Fruit fly (Drosophila melanogaster) whole organism, wandering third instar larva: ENCODE results near the gene Mlc-c.

Source experiments
- Abd-B ChIP-seq: fragments of >200 bp; optimal IDR thresholded peaks from 2 replicates; lab custom pipeline; 2017; ENCODE audit warnings: missing biosample characterization, missing genetic modification characterization
- CG32264 ChIP-seq: fragments of 200-800 bp; sonication (Bioruptor generic); optimal IDR thresholded peaks from 2 replicates; lab custom pipeline; 2016; ENCODE audit warnings: missing biosample characterization, missing genetic modification characterization
- CG9705 ChIP-seq: fragments of 200-800 bp; sonication (Bioruptor generic); optimal IDR thresholded peaks from 2 replicates; lab custom pipeline; 2018; ENCODE audit warnings: missing biosample characterization, mild to moderate bottlenecking, missing genetic modification characterization
- CrebA ChIP-seq: fragments of 200-800 bp; sonication (Bioruptor generic); optimal IDR thresholded peaks from 2 replicates; lab custom pipeline; 2016; ENCODE audit warnings: missing biosample characterization, mild to moderate bottlenecking, missing genetic modification characterization, borderline replicate concordance
- Dfd ChIP-seq: fragments of >200 bp; optimal IDR thresholded peaks from 2 replicates; lab custom pipeline; 2017; ENCODE audit warnings: missing biosample characterization, missing genetic modification characterization
- Dif ChIP-seq: fragments of 200-275, 200-300 bp; sonication (Bioruptor generic); optimal IDR thresholded peaks from 2 replicates; lab custom pipeline; 2018; ENCODE audit warnings: missing biosample characterization, missing genetic modification characterization; ENCODE audit not compliant: partially characterized antibody
- GATAd ChIP-seq: sonication (Bioruptor generic); optimal IDR thresholded peaks from 2 replicates; lab custom pipeline; 2016; ENCODE audit warnings: missing biosample characterization, missing genetic modification characterization
- HLH106 ChIP-seq: fragments of 200-800 bp; optimal IDR thresholded peaks from 3 replicates; lab custom pipeline; 2019; ENCODE audit warnings: missing biosample characterization, mild to moderate bottlenecking, missing genetic modification characterization, moderate library complexity
- Hnf4 ChIP-seq: fragments of 200-800 bp; sonication (Bioruptor generic); optimal IDR thresholded peaks from 2 replicates; lab custom pipeline; 2016; ENCODE audit warnings: missing biosample characterization, mild to moderate bottlenecking, missing genetic modification characterization
- Hr78 ChIP-seq: fragments of >200 bp; optimal IDR thresholded peaks from 2 replicates; lab custom pipeline; 2017; ENCODE audit warnings: missing biosample characterization, missing genetic modification characterization
- Hr83 ChIP-seq: fragments of 200-300 bp; sonication (Bioruptor generic); optimal IDR thresholded peaks from 2 replicates; lab custom pipeline; 2016; ENCODE audit warnings: missing biosample characterization, mild to moderate bottlenecking, missing genetic modification characterization, moderate library complexity; ENCODE audit not compliant: poor library complexity, severe bottlenecking
- Mio ChIP-seq: sonication (Bioruptor generic); optimal IDR thresholded peaks from 2 replicates; lab custom pipeline; 2016; ENCODE audit warnings: missing biosample characterization, missing genetic modification characterization
- Myc ChIP-seq: fragments of >200 bp; optimal IDR thresholded peaks from 2 replicates; lab custom pipeline; 2017
- N ChIP-seq: fragments of >200 bp; optimal IDR thresholded peaks from 2 replicates; lab custom pipeline; 2018; ENCODE audit warnings: missing biosample characterization, missing external identifiers, missing genetic modification characterization
- OdsH ChIP-seq: fragments of 200-800 bp; sonication (Bioruptor generic); optimal IDR thresholded peaks from 2 replicates; lab custom pipeline; 2016; ENCODE audit warnings: missing biosample characterization, mild to moderate bottlenecking, missing genetic modification characterization
- Rel ChIP-seq, 2 experiments: fragments of 200-800 bp; sonication (Bioruptor generic) in 1 of 2; optimal IDR thresholded peaks; 2 replicates in 1 of 2; 3 replicates in 1 of 2; lab custom pipeline; 2016 to 2019; ENCODE audit warnings: mild to moderate bottlenecking in 2 of 2, missing biosample characterization in 2 of 2, missing genetic modification characterization in 2 of 2, moderate library complexity in 1 of 2
- Sp1 ChIP-seq: fragments of 200-800 bp; sonication (Bioruptor generic); optimal IDR thresholded peaks from 3 replicates; lab custom pipeline; 2019; ENCODE audit warnings: missing biosample characterization, mild to moderate bottlenecking, missing genetic modification characterization, moderate library complexity
- Vsx2 ChIP-seq: fragments of 200-300, 225-300 bp; sonication (Bioruptor generic); optimal IDR thresholded peaks from 2 replicates; lab custom pipeline; 2018; ENCODE audit warnings: missing biosample characterization, missing genetic modification characterization; ENCODE audit not compliant: partially characterized antibody
- br ChIP-seq: fragments of 200-800 bp; sonication (Bioruptor generic); optimal IDR thresholded peaks from 2 replicates; lab custom pipeline; 2016; ENCODE audit warnings: missing biosample characterization, missing genetic modification characterization
- brk ChIP-seq: fragments of 200-800 bp; sonication (Bioruptor generic); optimal IDR thresholded peaks from 2 replicates; lab custom pipeline; 2016; ENCODE audit warnings: missing biosample characterization, mild to moderate bottlenecking, missing genetic modification characterization
- dl ChIP-seq, 2 experiments: fragments of 175-275, 200-275 bp in 1 of 2; fragments of 200-275 bp in 1 of 2; sonication (Bioruptor generic); optimal IDR thresholded peaks; lab custom pipeline; 2018; ENCODE audit warnings: mild to moderate bottlenecking in 2 of 2, missing biosample characterization in 2 of 2, missing genetic modification characterization in 2 of 2, moderate library complexity in 2 of 2; ENCODE audit not compliant: partially characterized antibody in 2 of 2, insufficient read depth in 1 of 2
- dmrt93B ChIP-seq: fragments of 200-800 bp; sonication (Bioruptor generic); optimal IDR thresholded peaks from 2 replicates; lab custom pipeline; 2018; ENCODE audit warnings: missing biosample characterization, mild to moderate bottlenecking, missing genetic modification characterization
- dsf ChIP-seq: sonication (Bioruptor generic); optimal IDR thresholded peaks from 2 replicates; lab custom pipeline; 2016; ENCODE audit warnings: missing biosample characterization, missing genetic modification characterization, borderline replicate concordance
- ey ChIP-seq: fragments of 200-800 bp; sonication (Bioruptor generic); optimal IDR thresholded peaks from 2 replicates; lab custom pipeline; 2016; ENCODE audit warnings: missing biosample characterization, missing genetic modification characterization
- foxo ChIP-seq, 2 experiments: fragments of 200-800 bp; sonication (Bioruptor generic); optimal IDR thresholded peaks; 2 replicates in 1 of 2; 3 replicates in 1 of 2; lab custom pipeline; 2016 to 2017; ENCODE audit warnings: missing biosample characterization in 2 of 2, missing genetic modification characterization in 2 of 2
- fru ChIP-seq: fragments of 200-800 bp; sonication (Bioruptor generic); optimal IDR thresholded peaks from 3 replicates; lab custom pipeline; 2016; ENCODE audit warnings: missing biosample characterization, mild to moderate bottlenecking, missing genetic modification characterization
- h ChIP-seq: fragments of 200-800 bp; sonication (Bioruptor generic); optimal IDR thresholded peaks from 3 replicates; lab custom pipeline; 2016; ENCODE audit warnings: missing biosample characterization, mild to moderate bottlenecking, missing genetic modification characterization
- jim ChIP-seq: fragments of 175-275, 200-325 bp; sonication (Bioruptor generic); optimal IDR thresholded peaks from 2 replicates; lab custom pipeline; 2016; ENCODE audit warnings: missing biosample characterization, mild to moderate bottlenecking, missing genetic modification characterization
- lola ChIP-seq: fragments of >200 bp; optimal IDR thresholded peaks from 2 replicates; lab custom pipeline; 2017; ENCODE audit warnings: missing biosample characterization, missing genetic modification characterization
- pan ChIP-seq: fragments of >200 bp; optimal IDR thresholded peaks from 2 replicates; lab custom pipeline; 2017
- psq ChIP-seq: fragments of 200-800 bp; sonication (Bioruptor generic); optimal IDR thresholded peaks from 3 replicates; lab custom pipeline; 2017; ENCODE audit warnings: missing biosample characterization, mild to moderate bottlenecking, missing genetic modification characterization, moderate library complexity
- rgr ChIP-seq: fragments of 200-800 bp; sonication (Bioruptor generic); optimal IDR thresholded peaks from 3 replicates; lab custom pipeline; 2016; ENCODE audit warnings: missing biosample characterization, mild to moderate bottlenecking, missing genetic modification characterization
- sage ChIP-seq: fragments of 200-800 bp; sonication (Bioruptor generic); optimal IDR thresholded peaks from 2 replicates; lab custom pipeline; 2016; ENCODE audit warnings: missing biosample characterization, mild to moderate bottlenecking, missing genetic modification characterization
- sv ChIP-seq: fragments of 200-800 bp; sonication (Bioruptor generic); optimal IDR thresholded peaks from 3 replicates; lab custom pipeline; 2016; ENCODE audit warnings: missing biosample characterization, missing genetic modification characterization
- tai ChIP-seq: sonication (Bioruptor generic); optimal IDR thresholded peaks from 2 replicates; lab custom pipeline; 2016; ENCODE audit warnings: missing biosample characterization, missing genetic modification characterization
- usp ChIP-seq: fragments of >200 bp; optimal IDR thresholded peaks from 2 replicates; lab custom pipeline; 2017; ENCODE audit warnings: missing biosample characterization, missing genetic modification characterization
- woc ChIP-seq: sonication (Bioruptor generic); optimal IDR thresholded peaks from 2 replicates; lab custom pipeline; 2016; ENCODE audit warnings: missing biosample characterization, mild to moderate bottlenecking, missing genetic modification characterization

Gene Mlc-c

dm6 chrX:5602308-5602707 is 20.0 kb downstream of the Mlc-c start:
- TF ChIP-seq lola (GFP tag; lab: Kevin White, UChicago) (no peak), HLH106 (no peak), OdsH (GFP tag; lab: Kevin White, UChicago) (no peak), brk (no peak), Hr83 (GFP tag; lab: Kevin White, UChicago) (no peak), CrebA (GFP tag; lab: Kevin White, UChicago) (no peak), Dfd (GFP tag; lab: Kevin White, UChicago) (no peak), N (no peak), fru (GFP tag; lab: Kevin White, UChicago) (no peak), foxo (GFP tag; optimal IDR thresholded peaks at IDR 0.05; lab: Kevin White, UChicago) (no peak), Abd-B (GFP tag; lab: Kevin White, UChicago) (no peak), br (GFP tag; lab: Kevin White, UChicago) (no peak), dl (GFP tag; optimal IDR thresholded peaks at IDR 0.05; lab: Kevin White, UChicago; ENCODE audit: insufficient read depth in 1 of 2, partially characterized antibody in 2 of 2) (no peak), Sp1 (GFP tag; lab: Kevin White, UChicago) (no peak), ey (GFP tag; lab: Kevin White, UChicago) (no peak), dsf (GFP tag; lab: Kevin White, UChicago) (no peak), Dif (GFP tag; lab: Kevin White, UChicago) (no peak), sv (no peak), dmrt93B (GFP tag; lab: Kevin White, UChicago) (no peak), Hr78 (GFP tag; lab: Kevin White, UChicago) (no peak)

DNA sequence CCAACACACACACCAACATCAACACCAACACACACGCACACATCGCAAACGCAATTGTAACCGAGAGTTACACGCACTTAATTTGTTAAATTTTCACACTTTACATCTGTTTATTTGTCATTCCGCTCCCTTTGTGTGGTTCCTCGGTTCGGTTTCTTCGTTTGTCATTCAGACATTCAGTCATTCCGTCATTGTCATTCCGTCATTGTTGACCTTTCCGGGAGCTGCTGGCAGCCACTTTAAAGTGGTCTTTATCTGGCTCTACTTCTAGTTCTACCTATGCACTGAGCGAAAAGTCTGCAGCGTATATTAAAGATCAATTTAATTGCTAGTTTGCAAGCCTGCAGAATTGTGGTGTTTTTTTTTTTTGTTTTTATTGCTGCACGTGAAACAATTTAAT is 25.8 kb downstream of the Mlc-c start:
- no peak for TF ChIP-seq Hr83 (GFP tag; lab: Kevin White, UChicago)
- TF ChIP-seq usp (GFP tag; lab: Kevin White, UChicago): no peak
- no peak for TF ChIP-seq Abd-B (GFP tag; lab: Kevin White, UChicago)
- no peak for TF ChIP-seq CG9705 (GFP tag; lab: Kevin White, UChicago)
- TF ChIP-seq Vsx2: no peak
- no peak for TF ChIP-seq Sp1 (GFP tag; lab: Kevin White, UChicago)
- no peak for TF ChIP-seq CG32264 (GFP tag; lab: Kevin White, UChicago)
- TF ChIP-seq brk: no peak
- TF ChIP-seq rgr: no peak
- TF ChIP-seq jim (GFP tag; lab: Kevin White, UChicago): no peak
- TF ChIP-seq pan (lab: Kevin White, UChicago): no peak
- no peak for TF ChIP-seq sage (GFP tag; lab: Kevin White, UChicago)
- TF ChIP-seq psq (GFP tag; lab: Kevin White, UChicago): no peak
- no peak for TF ChIP-seq foxo (GFP tag; optimal IDR thresholded peaks at IDR 0.05; lab: Kevin White, UChicago)
- TF ChIP-seq h (GFP tag; lab: Kevin White, UChicago): no peak
- TF ChIP-seq, all 38 proteins: peak for 0

- TF ChIP-seq N (peak; percentile 49), Hnf4 (no peak)
Measured at dm6 chrX:5593868-5594267, 28.5 kb downstream of the Mlc-c start, which contains the start of gene Vsx1. Vsx1 (plus strand) TSS chrX:5594255.

DNA sequence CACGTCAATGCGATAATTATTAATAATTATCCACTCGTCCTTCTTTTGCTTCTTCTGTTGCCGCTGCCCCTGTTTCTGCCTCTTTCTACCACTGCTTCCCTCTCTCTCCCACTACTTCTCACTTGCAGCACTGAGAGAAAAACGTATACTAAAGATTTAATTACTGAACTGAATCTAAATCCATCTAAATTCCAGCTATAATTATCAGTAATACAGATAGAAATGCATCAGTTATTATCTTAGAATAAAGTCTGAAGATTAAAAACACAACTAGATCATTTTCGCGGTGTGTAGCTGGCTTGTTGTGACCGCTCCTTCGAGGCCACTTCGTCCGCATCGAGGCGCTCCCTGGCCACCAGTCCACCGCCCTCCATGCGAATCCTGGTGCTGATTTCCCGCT is 32.3 kb downstream of the Mlc-c start:
- no peak for TF ChIP-seq woc
- TF ChIP-seq GATAd: no peak
- no peak for TF ChIP-seq ey (GFP tag; lab: Kevin White, UChicago)
- no peak for TF ChIP-seq Rel (GFP tag; optimal IDR thresholded peaks at IDR 0.05; lab: Kevin White, UChicago)
- no peak for TF ChIP-seq Rel (tag; optimal IDR thresholded peaks at IDR 0.05; lab: Kevin White, UChicago)
- no peak for TF ChIP-seq pan (lab: Kevin White, UChicago)
- no peak for TF ChIP-seq Hnf4
- TF ChIP-seq tai (GFP tag; lab: Kevin White, UChicago): no peak
- no peak for TF ChIP-seq Abd-B (GFP tag; lab: Kevin White, UChicago)
- TF ChIP-seq Sp1 (GFP tag; lab: Kevin White, UChicago): no peak
- no peak for TF ChIP-seq Myc (lab: Kevin White, UChicago)
- TF ChIP-seq N: no peak
- no peak for TF ChIP-seq OdsH (GFP tag; lab: Kevin White, UChicago)
- no peak for TF ChIP-seq dl (GFP tag; optimal IDR thresholded peaks at IDR 0.05; lab: Kevin White, UChicago; ENCODE audit: insufficient read depth in 1 of 2, partially characterized antibody in 2 of 2)
- TF ChIP-seq Mio (GFP tag; lab: Kevin White, UChicago): no peak
- TF ChIP-seq usp (GFP tag; lab: Kevin White, UChicago): no peak
